Worm (Caenorhabditis elegans) whole organism, young adult: ENCODE measurements around the gene R10E9.4.

Source experiments
- B0261.1 ChIP-seq: sonication (generic microtip); optimal IDR thresholded peaks from 2 replicates; lab custom pipeline; 2016; ENCODE audit warnings: mild to moderate bottlenecking, missing genetic modification characterization, moderate library complexity, missing compliant biosample characterization
- C06A6.2 ChIP-seq: fragments of 200-800 bp; sonication (Bioruptor generic); conservative IDR thresholded peaks from 2 replicates; pipeline ENCODE4 v1.3.6; 2022; ENCODE audit warnings: missing genetic modification characterization, missing compliant biosample characterization
- K12H6.12 ChIP-seq: fragments of 200-800 bp; sonication (Bioruptor generic); optimal IDR thresholded peaks from 2 replicates; lab custom pipeline; 2018; ENCODE audit warnings: mild to moderate bottlenecking, missing genetic modification characterization, missing compliant biosample characterization
- ama-1 ChIP-seq, 3 experiments: fragments of 150-350 bp in 1 of 3; sonication (generic microtip) in 2 of 3; optimal IDR thresholded peaks; 2 replicates each; lab custom pipeline; 2014 to 2018; ENCODE audit warnings: missing biosample characterization in 2 of 3, missing genetic modification characterization in 2 of 3, missing genetic modification reagents in 2 of 3
- ceh-40 ChIP-seq: fragments of 200-800 bp; sonication (Bioruptor generic); IDR thresholded peaks from 2 replicates; pipeline ENCODE4 v1.3.6; 2022; ENCODE audit warnings: missing genetic modification characterization, missing compliant biosample characterization
- ceh-58 ChIP-seq: fragments of 200-800 bp; sonication (Bioruptor generic); IDR thresholded peaks from 2 replicates; pipeline ENCODE4 v1.3.6; 2022; ENCODE audit warnings: missing genetic modification characterization, missing compliant biosample characterization
- dpl-1 ChIP-seq: fragments of 150-350 bp; optimal IDR thresholded peaks from 2 replicates; lab custom pipeline; 2014; ENCODE audit warnings: missing biosample characterization, missing genetic modification reagents, missing genetic modification characterization
- ets-4 ChIP-seq: fragments of 200-800 bp; sonication (Bioruptor generic); optimal IDR thresholded peaks from 2 replicates; lab custom pipeline; 2018; ENCODE audit warnings: mild to moderate bottlenecking, missing genetic modification characterization, missing compliant biosample characterization
- let-607 ChIP-seq, 2 experiments: fragments of 200-800 bp in 1 of 2; sonication (Bioruptor generic) in 1 of 2; sonication (generic microtip) in 1 of 2; optimal IDR thresholded peaks; 2 replicates each; lab custom pipeline; 2016 to 2018; ENCODE audit warnings: mild to moderate bottlenecking in 2 of 2, missing compliant biosample characterization in 2 of 2, missing genetic modification characterization in 2 of 2, moderate library complexity in 2 of 2, missing genotype in 1 of 2
- lir-1 ChIP-seq: fragments of 200-800 bp; sonication (Bioruptor generic); conservative IDR thresholded peaks from 2 replicates; pipeline ENCODE4 v1.3.6; 2022; ENCODE audit warnings: missing genetic modification reagents, missing genetic modification characterization, missing compliant biosample characterization
- madf-6 ChIP-seq: fragments of 200-800 bp; sonication (Bioruptor generic); IDR thresholded peaks from 2 replicates; pipeline ENCODE4 v1.3.6; 2022; ENCODE audit warnings: missing genetic modification reagents, missing genetic modification characterization, missing compliant biosample characterization
- nfya-1 ChIP-seq: sonication (generic microtip); optimal IDR thresholded peaks from 2 replicates; lab custom pipeline; 2017; ENCODE audit warnings: antibody characterized with exemption, missing compliant biosample characterization, missing genetic modification characterization, borderline replicate concordance; ENCODE audit not compliant: insufficient read depth
- pha-4 ChIP-seq: fragments of 150-350 bp; sonication (generic microtip); optimal IDR thresholded peaks from 2 replicates; lab custom pipeline; 2014; ENCODE audit warnings: missing biosample characterization, missing genetic modification reagents, missing genetic modification characterization
- ztf-18 ChIP-seq: sonication (generic microtip); optimal IDR thresholded peaks from 2 replicates; lab custom pipeline; 2016; ENCODE audit warnings: missing genotype, mild to moderate bottlenecking, missing genetic modification characterization, missing compliant biosample characterization

ce11 chrIII:3992089-3992488 is 19.5 kb upstream of the R10E9.4 start, which contains the start of gene glb-11:
- TF ChIP-seq lir-1: no peak
- TF ChIP-seq pha-4 (tag; lab: Kevin White, UChicago): no peak
- TF ChIP-seq dpl-1 (GFP tag; lab: Kevin White, UChicago): no peak
- TF ChIP-seq nfya-1 (tag; lab: Kevin White, UChicago): no peak
- no peak for TF ChIP-seq madf-6 (GFP tag; lab: Robert Waterston, UW)
- TF ChIP-seq B0261.1: no peak
- no peak for TF ChIP-seq C06A6.2 (GFP tag; lab: Robert Waterston, UW)
- TF ChIP-seq ceh-40 (GFP tag; lab: Robert Waterston, UW): no peak
- no peak for TF ChIP-seq let-607 (tag; optimal IDR thresholded peaks at IDR 0.05; lab: Kevin White, UChicago)
- no peak for TF ChIP-seq ama-1 (optimal IDR thresholded peaks at IDR 0.05; lab: Kevin White, UChicago)
- no peak for TF ChIP-seq ama-1 (GFP tag; optimal IDR thresholded peaks at IDR 0.05; lab: Kevin White, UChicago)
- no peak for TF ChIP-seq ets-4 (GFP tag; lab: Kevin White, UChicago)
- TF ChIP-seq ceh-58 (GFP tag; lab: Robert Waterston, UW): no peak
- TF ChIP-seq ztf-18 (tag; lab: Kevin White, UChicago): no peak
- TF ChIP-seq K12H6.12 (tag; lab: Kevin White, UChicago): no peak
